Worm (Caenorhabditis elegans) whole organism, L2 larva: Measurements from ENCODE around the gene Y53F4B.43.

Experiments used
- ama-1 ChIP-seq: fragments of 150-350 bp; optimal IDR thresholded peaks from 2 replicates; lab custom pipeline; 2018; ENCODE audit warnings: inconsistent platforms
- egl-27 ChIP-seq: sonication (generic microtip); optimal IDR thresholded peaks from 3 replicates; lab custom pipeline; 2017; ENCODE audit warnings: missing biosample characterization, missing genetic modification reagents, missing genetic modification characterization
- skn-1 ChIP-seq: sonication (generic microtip); optimal IDR thresholded peaks from 2 replicates; lab custom pipeline; 2017; ENCODE audit warnings: missing biosample characterization, missing genetic modification characterization

DNA sequence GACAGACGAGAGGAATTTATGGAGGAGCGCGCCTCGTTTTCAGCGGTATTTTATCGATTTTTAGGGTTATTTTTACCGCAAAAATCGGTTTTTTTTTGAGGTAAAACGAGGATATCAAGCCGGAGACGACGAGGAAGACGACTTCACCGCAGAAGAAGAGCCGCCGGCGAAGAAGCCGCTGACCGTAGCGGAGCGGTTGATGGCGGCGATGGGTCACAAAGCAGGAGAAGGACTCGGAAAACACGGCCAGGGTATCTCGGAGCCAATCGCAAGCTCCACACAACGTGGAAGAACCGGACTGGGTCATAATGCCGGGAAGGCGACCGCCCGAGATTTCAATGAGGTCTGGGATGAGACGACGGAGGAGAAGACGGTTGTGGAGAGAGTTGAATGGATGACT, 38.1 kb downstream of the Y53F4B.43 start:
- no peak for TF ChIP-seq egl-27 (tag; lab: Kevin White, UChicago)
- no peak for TF ChIP-seq skn-1 (tag; lab: Kevin White, UChicago)
- no peak for TF ChIP-seq ama-1
